Fruit fly (Drosophila melanogaster) whole organism, prepupa: ENCODE measurements around the gene par-6.

Experiments
- Ets96B ChIP-seq: fragments of 200-800 bp; optimal IDR thresholded peaks from 2 replicates; lab custom pipeline; 2019; ENCODE audit warnings: missing biosample characterization, mild to moderate bottlenecking, missing genetic modification characterization, moderate library complexity
- Hr39 ChIP-seq: fragments of 200-800 bp; sonication (Bioruptor generic); optimal IDR thresholded peaks from 2 replicates; lab custom pipeline; 2016; ENCODE audit warnings: missing biosample characterization, missing genetic modification characterization

Gene par-6

DNA sequence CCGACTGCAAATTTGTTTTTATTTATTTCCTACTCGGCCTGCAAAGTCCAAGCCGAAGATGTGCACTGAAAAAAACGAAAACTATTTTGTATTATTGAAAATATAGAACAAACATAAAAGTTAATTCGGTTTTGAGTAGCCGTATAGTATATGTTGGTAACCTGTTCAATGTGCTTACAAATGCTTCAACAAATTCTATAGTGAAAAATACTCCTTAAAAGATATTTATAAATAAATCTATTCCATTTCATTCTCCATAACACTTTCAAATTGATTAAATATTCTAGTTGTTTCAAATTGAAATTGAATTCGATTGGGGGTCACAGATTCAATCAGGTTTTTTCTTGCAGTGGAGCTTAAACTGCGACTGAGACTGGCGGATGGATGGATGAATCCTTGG lies 52.0 kb downstream of the par-6 start (continued):
- TF ChIP-seq Ets96B = peak; percentile 53
- peak; percentile 14 for TF ChIP-seq Hr39
